Fruit fly (Drosophila melanogaster): ENCODE measurements around the gene CG18558.

dm6 chr2L:2837742-2838461 is 6.4 kb downstream of the CG18558 start, which contains the start of the genes CG3119 and Cpr23B:
- TF ChIP-seq CG6254 (GFP tag; optimal IDR thresholded peaks at IDR 0.05) (no peak), CG7928 (GFP tag; optimal IDR thresholded peaks at IDR 0.05) (no peak), CG10565 (GFP tag; optimal IDR thresholded peaks at IDR 0.05) (no peak), CG8944 (GFP tag; optimal IDR thresholded peaks at IDR 0.05) (no peak), Antp (GFP tag; optimal IDR thresholded peaks at IDR 0.05) (no peak), lola (GFP tag; optimal IDR thresholded peaks at IDR 0.05) (no peak), Dfd (GFP tag; optimal IDR thresholded peaks at IDR 0.05) (no peak), lilli (GFP tag; optimal IDR thresholded peaks at IDR 0.05) (no peak), bsh (GFP tag; optimal IDR thresholded peaks at IDR 0.05) (no peak), Dip2 (GFP tag; IDR thresholded peaks at IDR 0.05) (no peak), disco-r (GFP tag; optimal IDR thresholded peaks at IDR 0.05) (no peak), amos (GFP tag; IDR thresholded peaks at IDR 0.05; ENCODE audit: partially characterized antibody) (no peak), ttk (GFP tag; IDR thresholded peaks at IDR 0.05) (no peak), dimm (GFP tag; IDR thresholded peaks at IDR 0.05) (no peak)
